Fruit fly (Drosophila melanogaster) whole organism: ENCODE results near the gene CG1889.

Experiments
- CG8478 ChIP-seq: fragments of >200 bp; optimal IDR thresholded peaks from 2 replicates; lab custom pipeline; 2018; ENCODE audit warnings: inconsistent platforms
- Dll ChIP-seq: fragments of >200 bp; optimal IDR thresholded peaks from 2 replicates; lab custom pipeline; 2017
- EcR ChIP-seq, 2 experiments: fragments of >200 bp; optimal IDR thresholded peaks; 2 replicates each; lab custom pipeline; 2017; ENCODE audit warnings: missing biosample characterization in 2 of 2, missing genetic modification characterization in 2 of 2, missing genetic modification reagents in 2 of 2
- pan ChIP-seq: fragments of >200 bp; optimal IDR thresholded peaks from 2 replicates; lab custom pipeline; 2017
- psq ChIP-seq: fragments of >200 bp; optimal IDR thresholded peaks from 2 replicates; lab custom pipeline; 2017
- usp ChIP-seq: fragments of >200 bp; optimal IDR thresholded peaks from 2 replicates; lab custom pipeline; 2017; ENCODE audit warnings: missing biosample characterization, missing genetic modification characterization, mixed read lengths

The CG1889 gene

DNA sequence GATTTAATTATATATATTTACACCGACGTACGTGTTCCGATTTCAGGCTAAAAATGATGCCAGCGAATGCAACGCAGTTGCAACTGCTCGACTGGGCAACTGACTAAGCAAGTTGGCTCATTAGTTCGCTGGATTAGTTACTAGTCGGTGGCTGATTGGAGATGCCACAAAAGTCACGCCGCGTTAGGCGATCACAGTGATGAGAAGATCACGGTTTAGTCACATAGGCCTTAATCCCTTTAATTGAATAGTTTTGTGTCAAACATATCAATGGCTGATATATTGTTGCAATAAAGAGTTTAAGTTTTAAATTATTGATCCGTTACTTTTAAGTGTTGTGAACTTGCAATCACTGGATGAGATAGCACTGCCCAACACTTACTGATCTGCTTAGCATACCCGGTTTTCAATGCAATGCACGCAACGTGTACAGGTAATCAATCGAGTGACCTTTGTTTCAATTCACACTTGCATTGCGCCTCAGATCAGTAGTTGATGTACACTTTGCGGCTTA lies at the start of gene CG1889, which contains the start of gene CG1791:
TSS of gene CG1889 (plus strand) at position 464 of the 514 bp plus-strand sequence.
TSS of gene CG1791 (minus strand) at position 101 of the 514 bp plus-strand sequence.
- TF ChIP-seq psq (lab: Kevin White, UChicago) = no peak
- TF ChIP-seq EcR (GFP tag; optimal IDR thresholded peaks at IDR 0.05; lab: Kevin White, UChicago) = no peak
- TF ChIP-seq pan (lab: Kevin White, UChicago) = no peak
- no peak for TF ChIP-seq CG8478 (lab: Kevin White, UChicago)
- no peak for TF ChIP-seq Dll
- TF ChIP-seq usp (GFP tag; lab: Kevin White, UChicago) = no peak

DNA sequence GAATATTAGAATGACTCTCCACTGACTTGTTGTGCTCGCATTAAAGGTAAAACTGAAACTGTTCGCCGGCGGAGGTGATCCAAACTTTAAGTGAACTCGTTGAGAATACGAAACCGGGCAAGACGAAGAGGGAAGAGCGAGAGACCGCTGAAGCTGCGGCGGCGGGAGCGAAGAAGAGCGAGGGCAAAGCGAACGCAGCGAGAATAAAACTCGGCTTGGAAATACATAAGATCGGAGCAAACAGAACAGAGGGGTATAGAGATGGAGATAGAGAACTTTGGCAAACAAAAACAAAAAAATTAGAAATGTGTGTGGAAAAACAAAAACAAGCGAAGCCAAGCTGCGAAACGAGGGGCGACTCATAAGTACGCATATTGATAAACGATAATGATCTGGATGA lies 34.2 kb upstream of the CG1889 start, which contains the start of gene Idgf4:
TSS of gene Idgf4 (minus strand) at position 67 of the 400 bp plus-strand sequence.
- TF ChIP-seq pan (lab: Kevin White, UChicago) = no peak
- TF ChIP-seq usp (GFP tag; lab: Kevin White, UChicago) = no peak
- no peak for TF ChIP-seq EcR (GFP tag; optimal IDR thresholded peaks at IDR 0.05; lab: Kevin White, UChicago)
- TF ChIP-seq Dll = no peak
- no peak for TF ChIP-seq CG8478 (lab: Kevin White, UChicago)
- no peak for TF ChIP-seq psq (lab: Kevin White, UChicago)

DNA sequence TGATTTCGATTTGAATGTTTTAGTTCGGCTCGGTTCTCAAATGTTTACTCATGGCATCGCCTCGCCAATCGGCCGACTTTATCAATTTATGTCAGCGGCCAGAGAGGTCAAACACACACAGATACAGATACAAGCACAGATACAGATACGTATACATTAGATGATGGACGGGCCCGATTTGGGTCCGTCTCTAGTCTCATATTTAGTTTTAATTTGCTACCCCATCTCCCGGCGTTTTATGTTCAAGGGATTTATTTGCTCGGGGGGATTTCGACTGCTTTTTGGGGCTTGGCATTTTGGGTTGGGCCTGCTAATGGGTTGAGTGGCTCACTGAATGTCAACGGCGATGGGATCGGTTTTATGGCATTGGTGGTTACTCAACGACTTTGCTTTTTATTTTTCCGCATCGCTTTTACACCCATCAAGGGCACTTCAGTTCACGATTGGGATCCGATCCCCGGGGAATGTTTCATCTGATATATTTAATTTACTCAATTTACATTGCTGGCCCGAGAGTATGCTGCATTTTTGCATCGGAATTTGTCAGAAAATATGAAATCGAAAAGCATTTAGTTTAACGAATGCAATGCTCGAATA lies 32.6 kb upstream of the CG1889 start:
- no peak for TF ChIP-seq CG8478 (lab: Kevin White, UChicago)
- TF ChIP-seq EcR (GFP tag; optimal IDR thresholded peaks at IDR 0.05; lab: Kevin White, UChicago) = no peak
- no peak for TF ChIP-seq pan (lab: Kevin White, UChicago)
- no peak for TF ChIP-seq Dll
- TF ChIP-seq psq (lab: Kevin White, UChicago) = no peak
- TF ChIP-seq usp (GFP tag; lab: Kevin White, UChicago) = no peak

DNA sequence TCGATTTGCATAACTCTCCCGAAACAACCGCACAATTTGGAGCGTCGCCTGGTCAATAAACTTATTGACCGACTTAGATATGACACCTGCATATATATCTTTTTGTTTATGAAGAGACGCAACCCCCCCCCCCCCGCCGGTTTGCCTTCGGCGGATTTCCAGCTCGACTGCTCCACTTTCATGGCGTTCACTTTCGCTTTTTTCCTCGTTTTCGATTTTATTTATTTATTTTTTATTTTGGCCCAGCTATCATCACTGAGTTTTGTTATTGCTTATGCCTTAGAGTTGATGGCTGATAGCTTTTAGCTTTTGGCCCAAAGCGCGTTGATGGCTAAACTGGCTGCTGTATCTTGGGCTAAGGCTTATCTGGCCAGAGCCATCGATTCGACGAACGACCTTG lies 10.9 kb downstream of the CG1889 start:
- no peak for TF ChIP-seq psq (lab: Kevin White, UChicago)
- no peak for TF ChIP-seq CG8478 (lab: Kevin White, UChicago)
- no peak for TF ChIP-seq EcR (GFP tag; optimal IDR thresholded peaks at IDR 0.05; lab: Kevin White, UChicago)
- no peak for TF ChIP-seq usp (GFP tag; lab: Kevin White, UChicago)
- TF ChIP-seq pan (lab: Kevin White, UChicago) = no peak
- TF ChIP-seq Dll = no peak

DNA sequence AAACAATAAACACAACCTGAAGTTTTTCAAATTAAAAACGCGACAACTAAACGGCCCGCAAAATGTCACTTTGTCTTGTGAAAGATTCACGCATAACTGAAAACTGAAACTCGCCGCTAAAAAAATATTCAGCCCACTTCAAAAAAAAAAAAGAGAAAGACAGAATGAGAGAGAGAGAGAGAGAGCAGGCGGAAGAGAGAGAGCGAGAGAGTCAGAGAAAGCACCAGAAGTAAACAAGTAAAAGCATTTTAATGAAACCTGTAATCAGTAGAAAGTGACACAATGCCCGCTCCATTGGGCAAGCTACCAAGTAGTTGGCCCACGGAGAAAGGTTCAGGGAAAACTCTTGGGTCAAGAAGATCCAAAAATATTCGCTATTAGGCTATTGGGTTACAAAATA lies 12.3 kb downstream of the CG1889 start, which contains the start of gene CG43386:
TSS of gene CG43386 (minus strand) at position 101 of the 400 bp plus-strand sequence.
- no peak for TF ChIP-seq usp (GFP tag; lab: Kevin White, UChicago)
- no peak for TF ChIP-seq Dll
- TF ChIP-seq psq (lab: Kevin White, UChicago) = no peak
- TF ChIP-seq CG8478 (lab: Kevin White, UChicago) = no peak
- no peak for TF ChIP-seq pan (lab: Kevin White, UChicago)
- no peak for TF ChIP-seq EcR (GFP tag; optimal IDR thresholded peaks at IDR 0.05; lab: Kevin White, UChicago)

DNA sequence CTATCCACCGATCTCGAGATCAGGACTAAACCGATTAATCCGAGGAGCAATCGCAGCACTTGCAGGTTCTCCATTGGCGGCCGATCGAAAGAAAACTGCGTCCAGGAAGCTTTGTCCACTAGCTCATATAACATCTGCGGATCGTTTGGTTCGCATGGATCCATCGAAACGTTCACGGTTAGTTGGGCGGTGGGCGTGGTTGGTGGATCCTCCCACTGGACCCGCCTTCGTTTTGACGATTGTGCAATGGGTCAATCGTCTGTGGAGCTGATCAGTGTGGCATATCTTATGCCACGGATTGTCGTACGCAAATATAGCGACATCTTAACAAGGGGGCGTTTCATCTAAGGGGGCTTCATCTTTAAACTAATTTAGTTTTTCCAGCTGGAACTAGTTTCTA lies 15.4 kb downstream of the CG1889 start, which contains the start of gene CG15252:
TSS of gene CG15252 (minus strand) at position 101 of the 400 bp plus-strand sequence.
- TF ChIP-seq Dll = no peak
- TF ChIP-seq pan (lab: Kevin White, UChicago) = no peak
- TF ChIP-seq CG8478 (lab: Kevin White, UChicago) = no peak
- TF ChIP-seq EcR (GFP tag; optimal IDR thresholded peaks at IDR 0.05; lab: Kevin White, UChicago) = no peak
- no peak for TF ChIP-seq psq (lab: Kevin White, UChicago)
- TF ChIP-seq usp (GFP tag; lab: Kevin White, UChicago) = no peak

DNA sequence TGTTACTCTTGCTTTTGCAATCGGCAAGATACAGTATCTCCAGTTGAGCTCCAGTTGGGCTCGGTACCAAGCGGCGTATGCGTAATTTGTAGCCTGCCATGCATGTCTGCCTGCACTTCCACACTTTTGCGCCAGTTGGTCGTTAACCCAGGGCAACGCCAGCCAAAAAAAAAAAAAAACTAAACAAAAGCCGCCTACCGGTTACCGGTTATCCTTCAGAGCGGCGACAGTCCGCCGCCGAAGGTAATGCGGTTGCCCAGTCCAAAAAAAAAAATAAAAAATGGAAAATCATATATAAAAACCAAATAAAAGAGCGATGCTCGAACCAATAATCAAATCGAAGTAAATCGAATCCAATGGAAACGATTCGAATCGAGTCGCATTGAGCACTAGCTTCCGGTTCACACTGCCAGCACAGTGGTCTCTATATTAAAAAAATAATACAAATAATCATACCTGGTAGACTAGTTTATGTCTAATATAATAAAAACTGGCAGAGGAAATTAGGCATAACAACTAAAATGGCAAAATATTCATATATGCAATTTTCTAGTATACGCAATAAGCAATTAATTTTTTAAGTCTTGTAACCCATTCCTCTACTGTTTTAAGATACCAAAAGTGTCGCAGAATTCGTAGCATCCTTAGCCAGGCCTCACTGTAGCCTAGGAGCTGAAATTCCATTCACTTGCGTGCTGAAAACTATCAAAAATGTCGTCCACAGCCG lies 22.5 kb downstream of the CG1889 start:
- TF ChIP-seq usp (GFP tag; lab: Kevin White, UChicago) = no peak

DNA sequence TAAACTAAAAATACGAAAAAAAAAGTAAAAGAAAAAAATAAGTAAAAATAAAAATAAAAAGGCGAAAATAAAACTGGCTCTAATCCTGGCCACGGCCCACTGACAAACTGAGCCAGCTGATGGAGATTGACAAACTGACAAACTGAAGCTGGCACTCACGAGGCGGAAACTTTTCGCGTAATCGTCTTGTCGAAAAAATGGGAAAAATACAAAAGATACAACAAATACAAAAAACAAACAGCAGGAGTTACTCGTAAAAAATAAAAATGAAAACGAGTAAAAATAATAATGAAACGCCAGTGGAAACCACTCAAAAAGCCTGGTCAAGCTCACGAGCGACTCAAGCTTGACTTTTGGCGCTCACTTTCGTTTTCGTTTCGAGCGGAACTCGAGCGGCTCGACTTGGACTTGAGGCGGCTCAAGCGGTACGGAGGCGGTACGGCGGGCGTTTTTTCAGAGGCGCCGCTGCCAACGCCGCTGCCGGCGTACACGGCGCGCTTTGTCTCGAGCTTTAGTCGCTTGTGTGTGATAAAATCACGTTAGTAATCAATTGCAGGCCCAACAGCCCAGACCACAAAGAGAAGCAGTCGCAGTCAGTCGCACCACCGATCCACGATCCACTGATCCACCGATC lies 24.2 kb downstream of the CG1889 start, which contains the start of gene CG32694:
TSS of gene CG32694 (plus strand) at position 537 of the 634 bp plus-strand sequence.
- TF ChIP-seq pan (lab: Kevin White, UChicago) (no peak), Dll (no peak), usp (GFP tag; lab: Kevin White, UChicago) (no peak), CG8478 (lab: Kevin White, UChicago) (no peak), psq (lab: Kevin White, UChicago) (no peak), EcR (GFP tag; optimal IDR thresholded peaks at IDR 0.05; lab: Kevin White, UChicago) (no peak)

DNA sequence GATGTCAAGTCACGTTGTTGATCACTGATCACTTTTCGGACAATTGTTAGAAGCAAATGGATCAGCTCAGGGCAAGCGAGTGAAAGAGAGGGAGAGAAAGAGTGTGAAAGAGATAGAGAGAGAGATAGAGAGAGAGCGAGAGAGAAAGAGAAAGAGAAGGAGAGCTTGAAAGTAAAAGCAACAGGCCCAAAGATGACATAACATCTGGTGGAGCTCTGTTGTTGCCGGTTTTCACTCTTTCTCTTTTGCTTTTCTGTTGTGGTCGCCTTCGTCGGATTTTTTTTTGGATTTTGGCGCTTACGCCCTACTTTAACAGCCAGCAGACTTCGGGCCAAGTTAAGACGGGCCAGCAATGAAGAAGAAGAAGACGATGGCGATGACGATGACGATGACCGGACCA lies 26.0 kb downstream of the CG1889 start:
- TF ChIP-seq psq (lab: Kevin White, UChicago) (no peak), usp (GFP tag; lab: Kevin White, UChicago) (no peak), EcR (GFP tag; optimal IDR thresholded peaks at IDR 0.05; lab: Kevin White, UChicago) (no peak), Dll (no peak), pan (lab: Kevin White, UChicago) (no peak), CG8478 (lab: Kevin White, UChicago) (no peak)

DNA sequence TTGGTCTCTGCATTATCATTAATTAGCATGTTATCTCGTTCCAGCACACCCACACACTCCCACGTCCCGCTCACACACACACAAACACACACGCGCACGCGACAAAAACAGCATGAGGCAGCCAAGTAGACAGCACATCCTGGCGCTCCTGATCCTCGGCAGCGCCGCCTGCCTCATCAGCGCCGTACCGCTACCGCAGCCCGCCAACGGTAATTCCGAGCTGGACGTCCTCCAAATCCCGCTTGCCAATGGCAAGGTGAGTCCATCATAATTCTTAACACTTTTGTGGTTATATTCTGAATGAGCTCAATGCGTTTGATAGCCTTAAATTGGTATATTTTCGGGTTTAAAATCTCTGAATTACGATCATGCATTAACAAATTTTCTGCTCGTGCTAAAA lies 27.9 kb downstream of the CG1889 start:
- TF ChIP-seq Dll (no peak), pan (lab: Kevin White, UChicago) (no peak), usp (GFP tag; lab: Kevin White, UChicago) (no peak), psq (lab: Kevin White, UChicago) (no peak), EcR (GFP tag; optimal IDR thresholded peaks at IDR 0.05; lab: Kevin White, UChicago) (no peak), CG8478 (lab: Kevin White, UChicago) (no peak)
